Fruit fly (Drosophila melanogaster): ENCODE data around the gene ru.
A peak's percentile ranks its signal among the peaks of the same experiment; 100 is the strongest.

Gene ru

DNA sequence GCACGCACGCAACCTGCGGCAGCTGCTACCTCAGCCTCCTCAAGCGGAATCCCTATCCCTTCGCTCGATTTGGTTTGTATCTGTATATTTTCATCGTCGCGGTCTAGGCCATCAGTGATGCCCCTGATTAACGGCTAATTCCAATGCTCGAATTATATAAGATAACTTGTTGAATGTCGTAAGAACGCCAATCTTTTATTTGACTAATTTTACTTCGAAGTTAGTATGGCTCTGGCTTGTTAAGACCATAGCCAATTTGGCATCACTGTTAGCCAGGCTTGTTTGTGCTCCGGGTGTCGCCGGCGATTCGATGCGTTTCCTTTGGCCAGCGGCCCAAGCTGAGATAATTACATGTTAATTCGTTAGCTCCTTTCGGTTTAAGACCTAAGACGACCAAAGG, 43.6 kb downstream of the ru start (continued):
- TF ChIP-seq D19B (GFP tag; optimal IDR thresholded peaks at IDR 0.05) (no peak), crol (GFP tag; IDR thresholded peaks at IDR 0.05) (peak; percentile 5; the same call in 1 of the 2 replicates), CG3065 (GFP tag; optimal IDR thresholded peaks at IDR 0.05) (peak; percentile 2), CG17186 (GFP tag; optimal IDR thresholded peaks at IDR 0.05) (no peak), nmo (GFP tag; optimal IDR thresholded peaks at IDR 0.05) (peak; percentile 31), CoRest (tag; optimal IDR thresholded peaks at IDR 0.05) (peak; percentile 13), hb (GFP tag; IDR thresholded peaks at IDR 0.05; ENCODE audit: partially characterized antibody) (no peak), CG2129 (GFP tag; IDR thresholded peaks at IDR 0.05; ENCODE audit: partially characterized antibody) (no peak), pita (GFP tag; optimal IDR thresholded peaks at IDR 0.05) (no peak), CG6683 (GFP tag; optimal IDR thresholded peaks at IDR 0.05) (no peak), ap (GFP tag; IDR thresholded peaks at IDR 0.05) (no peak), CG6254 (GFP tag; optimal IDR thresholded peaks at IDR 0.05) (peak; percentile 53), ham (GFP tag; IDR thresholded peaks at IDR 0.05) (no peak), CG2199 (GFP tag; IDR thresholded peaks at IDR 0.05) (no peak), tup (GFP tag; optimal IDR thresholded peaks at IDR 0.05) (peak; percentile 15), Med (GFP tag) (peak; percentile 64), ftz-f1 (GFP tag; optimal IDR thresholded peaks at IDR 0.05) (no peak), CG10979 (tag; optimal IDR thresholded peaks at IDR 0.05) (no peak), CG7987 (GFP tag; optimal IDR thresholded peaks at IDR 0.05) (no peak), CG4328 (GFP tag; optimal IDR thresholded peaks at IDR 0.05) (no peak), CG2202 (tag; optimal IDR thresholded peaks at IDR 0.05) (peak; percentile 48), pan (optimal IDR thresholded peaks at IDR 0.05) (no peak), pan (GFP tag; optimal IDR thresholded peaks at IDR 0.05 in 1 of 2, IDR thresholded peaks at IDR 0.05 in 1 of 2) (peak in 1 of 2 experiments; percentile 27), CG17385 (GFP tag; optimal IDR thresholded peaks at IDR 0.05) (peak; percentile 14), HLH4C (GFP tag; IDR thresholded peaks at IDR 0.05; ENCODE audit: partially characterized antibody) (no peak), al (GFP tag; IDR thresholded peaks at IDR 0.05) (no peak), CHES-1-like (GFP tag; optimal IDR thresholded peaks at IDR 0.05) (peak; percentile 13), CG8924 (tag; optimal IDR thresholded peaks at IDR 0.05) (peak; percentile 58), dati (GFP tag; IDR thresholded peaks at IDR 0.05) (no peak; the same call in 1 of the 2 replicates), Nf-YB (GFP tag; optimal IDR thresholded peaks at IDR 0.05) (peak; percentile 38), CG32532 (GFP tag; IDR thresholded peaks at IDR 0.05) (no peak), slou (GFP tag; optimal IDR thresholded peaks at IDR 0.05) (no peak), klu (GFP tag; IDR thresholded peaks at IDR 0.05) (no peak), repo (GFP tag; optimal IDR thresholded peaks at IDR 0.05) (no peak), org-1 (GFP tag; optimal IDR thresholded peaks at IDR 0.05) (peak; percentile 52), CG6791 (GFP tag; IDR thresholded peaks at IDR 0.05; ENCODE audit: partially characterized antibody) (no peak), Gsc (GFP tag; IDR thresholded peaks at IDR 0.05) (no peak), CG13424 (tag; optimal IDR thresholded peaks at IDR 0.05) (peak; percentile 38), luna (GFP tag; optimal IDR thresholded peaks at IDR 0.05) (no peak), Elba2 (GFP tag; optimal IDR thresholded peaks at IDR 0.05) (peak; percentile 51), CG11085 (GFP tag; IDR thresholded peaks at IDR 0.05) (no peak), crc (GFP tag; optimal IDR thresholded peaks at IDR 0.05) (no peak), CG11456 (GFP tag; IDR thresholded peaks at IDR 0.05) (no peak), CG6272 (GFP tag; IDR thresholded peaks at IDR 0.05) (no peak), usp (GFP tag; optimal IDR thresholded peaks at IDR 0.05) (no peak), eyg (GFP tag; optimal IDR thresholded peaks at IDR 0.05) (no peak), CG12299 (tag; optimal IDR thresholded peaks at IDR 0.05) (no peak), Jarid2 (GFP tag; optimal IDR thresholded peaks at IDR 0.05) (no peak), kay (GFP tag; optimal IDR thresholded peaks at IDR 0.05) (no peak), vfl (GFP tag; optimal IDR thresholded peaks at IDR 0.05) (no peak), p53 (GFP tag; optimal IDR thresholded peaks at IDR 0.05) (no peak), Adf1 (GFP tag; IDR thresholded peaks at IDR 0.05) (no peak)

Measured in whole organism, embryonic.